Fruit fly (Drosophila melanogaster) whole organism, embryonic: ENCODE data around the gene snz.

ENCODE experiments used
- CG1024 ChIP-seq: fragments of 200-800 bp; sonication (Bioruptor generic); IDR thresholded peaks from 2 replicates; pipeline ENCODE4 v1.3.6; 2022; ENCODE audit warnings: missing biosample characterization, missing genetic modification characterization
- CG10321 ChIP-seq: fragments of 200-800 bp; sonication (Bioruptor generic); IDR thresholded peaks from 2 replicates; pipeline ENCODE4 v1.3.6; 2022; ENCODE audit warnings: missing biosample characterization, missing genetic modification characterization
- CG10431 ChIP-seq: fragments of 200-800 bp; sonication (Bioruptor generic); optimal IDR thresholded peaks from 3 replicates; lab custom pipeline; 2018; ENCODE audit warnings: missing biosample characterization, mild to moderate bottlenecking, missing genetic modification characterization
- CG11696 ChIP-seq: fragments of 200-800 bp; sonication (Bioruptor generic); IDR thresholded peaks from 2 replicates; pipeline ENCODE4 v1.3.6; 2022; ENCODE audit warnings: missing biosample characterization, missing genetic modification characterization
- CG12659 ChIP-seq: fragments of 200-800 bp; sonication (Bioruptor generic); optimal IDR thresholded peaks from 3 replicates; lab custom pipeline; 2017; ENCODE audit warnings: mild to moderate bottlenecking, missing biosample characterization, missing genetic modification reagents, missing genetic modification characterization
- CG13287 ChIP-seq: fragments of 200-800 bp; sonication (Bioruptor generic); IDR thresholded peaks from 2 replicates; pipeline ENCODE4 v1.3.6; 2022; ENCODE audit warnings: missing biosample characterization, missing genetic modification characterization; ENCODE audit not compliant: partially characterized antibody
- CG13424 ChIP-seq: fragments of 200-800 bp; sonication (Bioruptor generic); optimal IDR thresholded peaks from 2 replicates; lab custom pipeline; 2019; ENCODE audit warnings: missing biosample characterization, mild to moderate bottlenecking, missing genetic modification characterization, moderate library complexity
- CG14441 ChIP-seq: fragments of 200-800 bp; sonication (Bioruptor generic); IDR thresholded peaks from 2 replicates; pipeline ENCODE4 v1.3.6; 2022; ENCODE audit warnings: missing biosample characterization, missing genetic modification characterization
- CG14710 ChIP-seq: fragments of 200-800 bp; sonication (Bioruptor generic); optimal IDR thresholded peaks from 3 replicates; lab custom pipeline; 2019; ENCODE audit warnings: missing biosample characterization, mild to moderate bottlenecking, missing genetic modification characterization, moderate library complexity
- CG15011 ChIP-seq: fragments of 200-800 bp; sonication (Bioruptor generic); optimal IDR thresholded peaks from 3 replicates; lab custom pipeline; 2018; ENCODE audit warnings: missing biosample characterization, mild to moderate bottlenecking, missing genetic modification characterization
- CG15269 ChIP-seq: fragments of 200-800 bp; sonication (Bioruptor generic); optimal IDR thresholded peaks from 2 replicates; lab custom pipeline; 2018; ENCODE audit warnings: missing biosample characterization, mild to moderate bottlenecking, missing genetic modification characterization, moderate library complexity
- CG15514 ChIP-seq: fragments of 200-800 bp; sonication (Bioruptor generic); optimal IDR thresholded peaks from 3 replicates; lab custom pipeline; 2017; ENCODE audit warnings: missing biosample characterization, missing genetic modification characterization, mild to moderate bottlenecking, moderate library complexity, missing genetic modification reagents
- CG1602 ChIP-seq: fragments of 200-800 bp; sonication (Bioruptor generic); optimal IDR thresholded peaks from 3 replicates; lab custom pipeline; 2016; ENCODE audit warnings: missing biosample characterization, missing genetic modification characterization
- CG1647 ChIP-seq: fragments of 200-800 bp; sonication (Bioruptor generic); optimal IDR thresholded peaks from 3 replicates; lab custom pipeline; 2016; ENCODE audit warnings: missing biosample characterization, missing genetic modification characterization
- CG16779 ChIP-seq: fragments of 200-800 bp; sonication (Bioruptor generic); IDR thresholded peaks from 2 replicates; pipeline ENCODE4 v1.3.6; 2022; ENCODE audit warnings: missing biosample characterization, missing genetic modification characterization
- CG17186 ChIP-seq: fragments of 200-800 bp; sonication (Bioruptor generic); optimal IDR thresholded peaks from 3 replicates; lab custom pipeline; 2017; ENCODE audit warnings: missing biosample characterization, missing genetic modification reagents, missing genetic modification characterization
- CG17359 ChIP-seq: fragments of 200-800 bp; sonication (Bioruptor generic); optimal IDR thresholded peaks from 3 replicates; lab custom pipeline; 2018; ENCODE audit warnings: missing biosample characterization, mild to moderate bottlenecking, missing genetic modification characterization, moderate library complexity
- CG18619 ChIP-seq: fragments of 200-800 bp; sonication (Bioruptor generic); optimal IDR thresholded peaks from 3 replicates; lab custom pipeline; 2017; ENCODE audit warnings: missing biosample characterization, mild to moderate bottlenecking, missing genetic modification characterization
- CG30431 ChIP-seq: fragments of 200-800 bp; sonication (Bioruptor generic); optimal IDR thresholded peaks from 2 replicates; lab custom pipeline; 2017; ENCODE audit warnings: missing biosample characterization, missing genetic modification characterization
- CG32772 ChIP-seq: fragments of 200-800 bp; sonication (Bioruptor generic); IDR thresholded peaks from 2 replicates; pipeline ENCODE4 v1.3.6; 2022; ENCODE audit warnings: missing biosample characterization, missing genetic modification characterization
- CG4820 ChIP-seq: fragments of 200-800 bp; sonication (Bioruptor generic); optimal IDR thresholded peaks from 3 replicates; lab custom pipeline; 2016; ENCODE audit warnings: missing biosample characterization, missing genetic modification characterization
- CG5245 ChIP-seq: fragments of 200-800 bp; sonication (Bioruptor generic); optimal IDR thresholded peaks from 3 replicates; lab custom pipeline; 2016; ENCODE audit warnings: missing biosample characterization, missing genetic modification characterization
- CG8388 ChIP-seq: fragments of 200-800 bp; sonication (Bioruptor generic); optimal IDR thresholded peaks from 2 replicates; lab custom pipeline; 2019; ENCODE audit warnings: missing biosample characterization, mild to moderate bottlenecking, missing genetic modification characterization, moderate library complexity
- CG8765 ChIP-seq: fragments of 200-800 bp; sonication (Bioruptor generic); IDR thresholded peaks from 2 replicates; pipeline ENCODE4 v1.3.6; 2022; ENCODE audit warnings: missing biosample characterization, missing genetic modification characterization
- CG9817 ChIP-seq: fragments of 200-800 bp; sonication (Bioruptor generic); optimal IDR thresholded peaks from 2 replicates; lab custom pipeline; 2018; ENCODE audit warnings: missing biosample characterization, mild to moderate bottlenecking, missing genetic modification characterization, moderate library complexity
- Dip3 ChIP-seq: fragments of 200-800 bp; sonication (Bioruptor generic); optimal IDR thresholded peaks from 3 replicates; lab custom pipeline; 2016; ENCODE audit warnings: missing biosample characterization, missing genetic modification characterization
- Drgx ChIP-seq: fragments of 200-800 bp; sonication (Bioruptor generic); IDR thresholded peaks from 2 replicates; pipeline ENCODE4 v1.3.6; 2022; ENCODE audit warnings: missing biosample characterization, missing genetic modification characterization
- Hmx ChIP-seq: fragments of 200-800 bp; sonication (Bioruptor generic); optimal IDR thresholded peaks from 2 replicates; lab custom pipeline; 2016; ENCODE audit warnings: missing biosample characterization, missing genetic modification characterization
- Med ChIP-seq: fragments of 200-800 bp; sonication (Bioruptor generic); peaks from one replicate; lab custom pipeline; 2016; ENCODE audit warnings: missing biosample characterization, missing genetic modification characterization, mild to moderate bottlenecking, inconsistent platforms, moderate library complexity
- NK7.1 ChIP-seq: fragments of 200-800 bp; sonication (Bioruptor generic); optimal IDR thresholded peaks from 3 replicates; lab custom pipeline; 2016; ENCODE audit warnings: missing biosample characterization, missing genetic modification characterization
- Nf-YA ChIP-seq: fragments of 200-800 bp; sonication (Bioruptor generic); IDR thresholded peaks from 2 replicates; pipeline ENCODE4 v1.3.6; 2022; ENCODE audit warnings: missing biosample characterization, missing genetic modification characterization
- Sin3A ChIP-seq: fragments of >200 bp; optimal IDR thresholded peaks from 2 replicates; lab custom pipeline; 2018
- Xrp1 ChIP-seq: fragments of 200-800 bp; sonication (Bioruptor generic); IDR thresholded peaks from 2 replicates; pipeline ENCODE4 v1.3.6; 2022; ENCODE audit warnings: missing biosample characterization, missing genetic modification characterization
- az2 ChIP-seq: fragments of 200-800 bp; sonication (Bioruptor generic); optimal IDR thresholded peaks from 3 replicates; lab custom pipeline; 2016; ENCODE audit warnings: missing biosample characterization, missing genetic modification characterization
- cato ChIP-seq: fragments of 200-800 bp; sonication (Bioruptor generic); optimal IDR thresholded peaks from 2 replicates; lab custom pipeline; 2016; ENCODE audit warnings: missing biosample characterization, missing genetic modification characterization, borderline replicate concordance
- dati ChIP-seq: fragments of 200-800 bp; sonication (Bioruptor generic); IDR thresholded peaks from 2 replicates; pipeline ENCODE4 v1.3.6; 2022; ENCODE audit warnings: missing biosample characterization, missing genetic modification characterization
- dmrt11E ChIP-seq: fragments of 200-800 bp; sonication (Bioruptor generic); optimal IDR thresholded peaks from 3 replicates; lab custom pipeline; 2018; ENCODE audit warnings: missing biosample characterization, mild to moderate bottlenecking, missing genetic modification characterization, moderate library complexity
- fd102C ChIP-seq: fragments of 200-800 bp; sonication (Bioruptor generic); optimal IDR thresholded peaks from 2 replicates; lab custom pipeline; 2018; ENCODE audit warnings: missing biosample characterization, mild to moderate bottlenecking, missing genetic modification characterization, moderate library complexity
- hb ChIP-seq: fragments of 200-800 bp; sonication (Bioruptor generic); IDR thresholded peaks from 3 replicates; pipeline ENCODE4 v1.3.6; 2022; ENCODE audit warnings: missing biosample characterization, missing genetic modification characterization; ENCODE audit not compliant: partially characterized antibody
- lilli ChIP-seq: fragments of 200-800 bp; sonication (Bioruptor generic); optimal IDR thresholded peaks from 3 replicates; lab custom pipeline; 2016; ENCODE audit warnings: missing biosample characterization, missing genetic modification characterization
- maf-S ChIP-seq: fragments of 200-800 bp; sonication (Bioruptor generic); optimal IDR thresholded peaks from 2 replicates; lab custom pipeline; 2016; ENCODE audit warnings: missing biosample characterization, missing genetic modification characterization
- nerfin-1 ChIP-seq: fragments of 200-800 bp; sonication (Bioruptor generic); optimal IDR thresholded peaks from 3 replicates; lab custom pipeline; 2019; ENCODE audit warnings: missing biosample characterization, mild to moderate bottlenecking, missing genetic modification characterization, moderate library complexity
- odd ChIP-seq: fragments of 200-800 bp; sonication (Bioruptor generic); optimal IDR thresholded peaks from 2 replicates; lab custom pipeline; 2017; ENCODE audit warnings: missing biosample characterization, mild to moderate bottlenecking, missing genetic modification characterization
- otp ChIP-seq: fragments of 200-800 bp; sonication (Bioruptor generic); IDR thresholded peaks from 3 replicates; pipeline ENCODE4, ENCODE4 v1.3.6; 2022; ENCODE audit warnings: missing biosample characterization, missing genetic modification characterization
- pita ChIP-seq: fragments of 200-800 bp; sonication (Bioruptor generic); optimal IDR thresholded peaks from 2 replicates; lab custom pipeline; 2017; ENCODE audit warnings: missing biosample characterization, mild to moderate bottlenecking, missing genetic modification characterization
- pros ChIP-seq: fragments of 200-800 bp; sonication (Bioruptor generic); optimal IDR thresholded peaks from 3 replicates; lab custom pipeline; 2019; ENCODE audit warnings: missing biosample characterization, mild to moderate bottlenecking, missing genetic modification characterization, moderate library complexity
- row ChIP-seq: fragments of 200-800 bp; sonication (Bioruptor generic); IDR thresholded peaks from 3 replicates; pipeline ENCODE4 v1.3.6; 2022; ENCODE audit warnings: missing biosample characterization, missing genetic modification characterization
- run ChIP-seq: fragments of 200-800 bp; sonication (Bioruptor generic); optimal IDR thresholded peaks from 3 replicates; lab custom pipeline; 2018; ENCODE audit warnings: missing biosample characterization, mild to moderate bottlenecking, missing genetic modification characterization
- tin ChIP-seq: fragments of 200-800 bp; sonication (Bioruptor generic); optimal IDR thresholded peaks from 3 replicates; lab custom pipeline; 2016; ENCODE audit warnings: missing biosample characterization, missing genetic modification characterization
- tup ChIP-seq: fragments of 200-800 bp; sonication (Bioruptor generic); optimal IDR thresholded peaks from 2 replicates; lab custom pipeline; 2016; ENCODE audit warnings: missing biosample characterization, mild to moderate bottlenecking, missing genetic modification characterization, moderate library complexity

snz gene

DNA sequence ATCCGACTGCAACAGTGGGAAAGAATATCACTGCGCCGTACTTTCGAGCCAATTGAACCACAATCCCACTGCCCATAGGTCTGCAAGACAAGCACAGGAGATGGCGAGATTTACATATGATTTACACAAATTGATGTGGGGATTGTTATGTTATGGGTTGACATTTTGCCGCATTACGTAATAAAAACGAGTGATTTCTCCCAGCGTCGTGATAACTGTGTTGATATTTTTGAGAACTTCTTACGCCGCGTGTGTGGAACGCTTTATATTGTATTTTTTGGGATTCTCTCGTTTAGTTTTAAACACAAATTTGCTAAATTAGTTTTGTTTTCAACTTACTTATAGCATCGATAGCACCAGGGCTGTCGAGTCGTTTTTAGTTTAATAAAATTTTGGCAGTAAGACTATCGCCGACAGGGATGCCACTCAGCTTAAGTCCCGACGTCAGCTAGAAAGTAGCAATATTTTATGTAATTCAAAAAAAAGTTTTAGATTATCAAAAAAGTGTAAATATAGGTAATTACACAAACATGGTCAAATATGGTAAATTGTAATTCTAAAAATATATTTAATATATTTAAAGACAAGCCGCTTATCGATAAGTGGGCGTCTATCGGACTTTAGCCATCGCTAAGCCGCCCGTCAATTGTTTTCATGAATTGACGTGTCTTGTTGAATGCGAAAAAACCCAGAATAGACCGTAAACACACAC, 18.3 kb upstream of the snz start, which contains the start of the genes CG45089, ND-MNLL and p115 (continued):
- no peak for TF ChIP-seq Nf-YA
- peak; percentile 68 for TF ChIP-seq CG12659 (GFP tag; lab: Kevin White, UChicago)
- no peak for TF ChIP-seq otp
- peak; percentile 17 for TF ChIP-seq CG18619 (GFP tag; lab: Kevin White, UChicago)
- TF ChIP-seq Xrp1: peak; percentile 57; the same call in 1 of the 2 replicates
- TF ChIP-seq CG15269 (tag; lab: Kevin White, UChicago): peak; percentile 62
- TF ChIP-seq CG15011 (GFP tag; lab: Kevin White, UChicago): no peak
- peak; percentile 72 for TF ChIP-seq CG13424 (tag; lab: Kevin White, UChicago)
- TF ChIP-seq nerfin-1: peak; percentile 41
- TF ChIP-seq NK7.1 (GFP tag; lab: Kevin White, UChicago): no peak
- peak; percentile 66 for TF ChIP-seq CG15514 (GFP tag; lab: Kevin White, UChicago)
- peak; percentile 31 for TF ChIP-seq tup (GFP tag; lab: Kevin White, UChicago)
- peak; percentile 35; the same call in 1 of the 3 replicates for TF ChIP-seq hb (GFP tag; lab: Robert Waterston, UW)
- TF ChIP-seq CG14441 (GFP tag; lab: Robert Waterston, UW): peak; percentile 15; the same call in 1 of the 2 replicates
- TF ChIP-seq CG16779 (GFP tag; lab: Robert Waterston, UW): no peak
- no peak for TF ChIP-seq fd102C (GFP tag; lab: Kevin White, UChicago)
- TF ChIP-seq Hmx (GFP tag; lab: Kevin White, UChicago): no peak
- TF ChIP-seq dati: no peak
- peak; percentile 86 for TF ChIP-seq row (GFP tag; lab: Robert Waterston, UW)
- TF ChIP-seq CG9817: peak; percentile 62
- peak; percentile 39; the same call in 1 of the 2 replicates for TF ChIP-seq CG32772 (GFP tag; lab: Robert Waterston, UW)
- 0 out of 2 replicates have a peak, but pooled peaks have one; percentile 20 for TF ChIP-seq Drgx (GFP tag; lab: Robert Waterston, UW)
- peak; percentile 86 for TF ChIP-seq Med (GFP tag; lab: Kevin White, UChicago)
- TF ChIP-seq pita (GFP tag; lab: Kevin White, UChicago): no peak
- peak; percentile 57 for TF ChIP-seq tin (GFP tag; lab: Kevin White, UChicago)
- peak; percentile 52 for TF ChIP-seq CG8388
- TF ChIP-seq CG10431 (GFP tag; lab: Kevin White, UChicago): no peak
- peak; percentile 36 for TF ChIP-seq CG4820 (GFP tag; lab: Kevin White, UChicago)
- TF ChIP-seq lilli: peak; percentile 81
- peak; percentile 15 for TF ChIP-seq CG5245 (GFP tag; lab: Kevin White, UChicago)
- TF ChIP-seq odd (GFP tag; lab: Kevin White, UChicago): no peak
- TF ChIP-seq CG11696 (GFP tag; lab: Robert Waterston, UW): no peak
- no peak for TF ChIP-seq CG8765 (GFP tag; lab: Robert Waterston, UW)
- TF ChIP-seq CG1647: no peak
- TF ChIP-seq CG17186: peak; percentile 8
- peak; percentile 81 for TF ChIP-seq CG13287
- peak; percentile 33 for TF ChIP-seq CG1602 (GFP tag; lab: Kevin White, UChicago)
- TF ChIP-seq CG30431: no peak
- no peak for TF ChIP-seq CG10321 (GFP tag; lab: Robert Waterston, UW)
- TF ChIP-seq CG1024: 0 out of 2 replicates have a peak, but pooled peaks have one; percentile 31
- peak; percentile 55 for TF ChIP-seq az2 (GFP tag; lab: Kevin White, UChicago)
- peak; percentile 56 for TF ChIP-seq dmrt11E (tag; lab: Kevin White, UChicago)
- TF ChIP-seq run (tag; lab: Kevin White, UChicago): no peak
- peak; percentile 26 for TF ChIP-seq Dip3 (GFP tag; lab: Kevin White, UChicago)
- TF ChIP-seq pros (GFP tag; lab: Kevin White, UChicago): no peak
- no peak for TF ChIP-seq maf-S (GFP tag; lab: Kevin White, UChicago)
- peak; percentile 77 for TF ChIP-seq CG14710
- peak; percentile 56 for TF ChIP-seq Sin3A (lab: Kevin White, UChicago)
- peak; percentile 26 for TF ChIP-seq cato (GFP tag; lab: Kevin White, UChicago)
- TF ChIP-seq CG17359 (tag; lab: Kevin White, UChicago): peak; percentile 66
